Worm (Caenorhabditis elegans) whole organism, L4 larva: ENCODE data around the gene C16A11.5.

Experiments used
- F10B5.3 ChIP-seq: sonication (generic microtip); optimal IDR thresholded peaks from 2 replicates; lab custom pipeline; 2016; ENCODE audit warnings: mild to moderate bottlenecking, missing genetic modification characterization, missing compliant biosample characterization
- daf-12 ChIP-seq: fragments of 150-350 bp; optimal IDR thresholded peaks from 2 replicates; lab custom pipeline; 2014; ENCODE audit warnings: missing biosample characterization, missing genetic modification reagents, missing genetic modification characterization
- nhr-77 ChIP-seq: fragments of 150-350 bp; optimal IDR thresholded peaks from 2 replicates; lab custom pipeline; 2014; ENCODE audit warnings: missing biosample characterization, missing genetic modification characterization
- tra-1 ChIP-seq: fragments of 200-800 bp; sonication (Bioruptor generic); IDR thresholded peaks from 2 replicates; pipeline ENCODE4 v1.3.6; 2022; ENCODE audit warnings: missing genetic modification reagents, missing genetic modification characterization, missing compliant biosample characterization
- unc-39 ChIP-seq: sonication (generic microtip); optimal IDR thresholded peaks from 2 replicates; lab custom pipeline; 2017; ENCODE audit warnings: missing biosample characterization, missing genetic modification characterization
- zag-1 ChIP-seq: fragments of 150-350 bp; optimal IDR thresholded peaks from 2 replicates; lab custom pipeline; 2014; ENCODE audit warnings: missing biosample characterization, missing genetic modification characterization

DNA sequence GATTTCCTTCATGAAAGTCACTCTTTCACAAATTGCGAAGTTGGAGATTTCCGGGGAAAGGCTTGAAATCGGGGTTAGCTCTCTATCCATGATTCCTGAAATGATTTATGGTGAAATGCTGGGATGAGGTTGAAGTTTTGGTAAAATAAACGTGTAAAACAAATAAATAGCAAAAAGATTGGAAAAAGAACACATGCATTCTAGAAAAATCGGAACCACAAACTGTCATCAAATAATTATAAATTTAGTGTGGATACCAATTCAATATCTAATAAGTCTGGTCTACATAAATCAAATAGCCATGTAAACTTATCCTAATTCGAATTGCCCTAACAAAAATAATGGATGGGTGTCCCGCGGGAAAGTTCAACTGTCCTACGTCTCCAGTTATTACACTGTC is 49.7 kb upstream of the C16A11.5 start, which contains the start of gene R03H10.6:
- no peak for TF ChIP-seq unc-39 (tag; lab: Kevin White, UChicago)
- TF ChIP-seq daf-12 (tag; lab: Kevin White, UChicago): no peak
- TF ChIP-seq zag-1 (tag; lab: Kevin White, UChicago): no peak
- TF ChIP-seq tra-1 (GFP tag; lab: Robert Waterston, UW): no peak
- no peak for TF ChIP-seq nhr-77 (tag; lab: Kevin White, UChicago)
- no peak for TF ChIP-seq F10B5.3
